Worm (Caenorhabditis elegans) whole organism, late embryonic: ENCODE data around the gene col-176.

Experiments
- C38D4.7 ChIP-seq: fragments of 200-800 bp; sonication (Bioruptor generic); optimal IDR thresholded peaks from 2 replicates; lab custom pipeline; 2018; ENCODE audit warnings: mild to moderate bottlenecking, missing genetic modification characterization, moderate library complexity, missing compliant biosample characterization
- F13H6.1 ChIP-seq: sonication (generic microtip); optimal IDR thresholded peaks from 2 replicates; lab custom pipeline; 2016; ENCODE audit warnings: missing genetic modification characterization, missing compliant biosample characterization
- K02D7.2 ChIP-seq: sonication (generic microtip); optimal IDR thresholded peaks from 2 replicates; lab custom pipeline; 2017; ENCODE audit warnings: mild to moderate bottlenecking, missing genetic modification characterization, missing compliant biosample characterization
- K09A11.1 ChIP-seq: sonication (generic microtip); optimal IDR thresholded peaks from 2 replicates; lab custom pipeline; 2017; ENCODE audit warnings: antibody characterized with exemption, mild to moderate bottlenecking, missing genetic modification characterization, missing compliant biosample characterization; ENCODE audit not compliant: insufficient read depth
- T23F11.4 ChIP-seq: fragments of 200-800 bp; sonication (Bioruptor generic); optimal IDR thresholded peaks from 2 replicates; lab custom pipeline; 2018; ENCODE audit warnings: mild to moderate bottlenecking, missing genetic modification characterization, missing compliant biosample characterization
- Y22D7AL.16 ChIP-seq: sonication (generic microtip); optimal IDR thresholded peaks from 2 replicates; lab custom pipeline; 2016; ENCODE audit warnings: missing genetic modification characterization, missing compliant biosample characterization
- ceh-14 ChIP-seq: sonication (generic microtip); optimal IDR thresholded peaks from 2 replicates; lab custom pipeline; 2016; ENCODE audit warnings: missing genotype, missing genetic modification characterization, missing compliant biosample characterization
- ceh-18 ChIP-seq: sonication (generic microtip); optimal IDR thresholded peaks from 2 replicates; lab custom pipeline; 2016; ENCODE audit warnings: missing genetic modification characterization, missing compliant biosample characterization
- ceh-24 ChIP-seq: sonication (generic microtip); optimal IDR thresholded peaks from 2 replicates; lab custom pipeline; 2016; ENCODE audit warnings: mild to moderate bottlenecking, missing genetic modification characterization, missing compliant biosample characterization
- ceh-31 ChIP-seq: sonication (generic microtip); optimal IDR thresholded peaks from 2 replicates; lab custom pipeline; 2016; ENCODE audit warnings: missing genetic modification characterization, missing compliant biosample characterization
- ceh-34 ChIP-seq: sonication (generic microtip); optimal IDR thresholded peaks from 2 replicates; lab custom pipeline; 2016; ENCODE audit warnings: mild to moderate bottlenecking, missing genetic modification characterization, missing compliant biosample characterization
- ceh-48 ChIP-seq: sonication (generic microtip); optimal IDR thresholded peaks from 2 replicates; lab custom pipeline; 2016; ENCODE audit warnings: missing genetic modification characterization, inconsistent platforms, missing compliant biosample characterization
- ceh-6 ChIP-seq: fragments of 200-800 bp; sonication (Bioruptor generic); optimal IDR thresholded peaks from 2 replicates; lab custom pipeline; 2018; ENCODE audit warnings: mild to moderate bottlenecking, missing genetic modification characterization, missing compliant biosample characterization
- ceh-9 ChIP-seq: sonication (generic microtip); optimal IDR thresholded peaks from 2 replicates; lab custom pipeline; 2016; ENCODE audit warnings: mild to moderate bottlenecking, missing genetic modification characterization, inconsistent platforms, missing compliant biosample characterization
- che-1 ChIP-seq: sonication (generic microtip); optimal IDR thresholded peaks from 2 replicates; lab custom pipeline; 2016; ENCODE audit warnings: mild to moderate bottlenecking, missing genetic modification characterization, missing compliant biosample characterization
- dve-1 ChIP-seq: sonication (generic microtip); optimal IDR thresholded peaks from 2 replicates; lab custom pipeline; 2017; ENCODE audit warnings: antibody characterized with exemption, mild to moderate bottlenecking, missing genetic modification characterization, missing compliant biosample characterization
- elt-2 ChIP-seq: sonication (generic microtip); optimal IDR thresholded peaks from 2 replicates; lab custom pipeline; 2016; ENCODE audit warnings: missing genetic modification reagents, missing genetic modification characterization, missing compliant biosample characterization
- elt-4 ChIP-seq: sonication (generic microtip); optimal IDR thresholded peaks from 2 replicates; lab custom pipeline; 2016; ENCODE audit warnings: missing genetic modification characterization, missing compliant biosample characterization
- eyg-1 ChIP-seq: sonication (generic microtip); optimal IDR thresholded peaks from 2 replicates; lab custom pipeline; 2016; ENCODE audit warnings: missing genotype, missing genetic modification characterization, missing compliant biosample characterization
- hlh-15 ChIP-seq: sonication (generic microtip); optimal IDR thresholded peaks from 2 replicates; lab custom pipeline; 2016; ENCODE audit warnings: missing genetic modification characterization, missing compliant biosample characterization
- hlh-6 ChIP-seq: sonication (generic microtip); optimal IDR thresholded peaks from 2 replicates; lab custom pipeline; 2016; ENCODE audit warnings: missing genotype, missing genetic modification characterization, missing compliant biosample characterization
- lin-11 ChIP-seq: fragments of 200-800 bp; sonication (Bioruptor generic); optimal IDR thresholded peaks from 2 replicates; lab custom pipeline; 2018; ENCODE audit warnings: mild to moderate bottlenecking, missing genetic modification characterization, missing compliant biosample characterization
- nhr-11 ChIP-seq: fragments of 150-350 bp; optimal IDR thresholded peaks from 2 replicates; lab custom pipeline; 2014; ENCODE audit warnings: missing biosample characterization, missing genetic modification characterization
- pax-1 ChIP-seq: fragments of 150-350 bp; optimal IDR thresholded peaks from 2 replicates; lab custom pipeline; 2014; ENCODE audit warnings: missing biosample characterization, missing genetic modification characterization
- pha-2 ChIP-seq: sonication (generic microtip); optimal IDR thresholded peaks from 2 replicates; lab custom pipeline; 2017; ENCODE audit warnings: mild to moderate bottlenecking, missing genetic modification characterization, missing compliant biosample characterization
- pha-4 ChIP-seq: fragments of 150-350 bp; optimal IDR thresholded peaks from 2 replicates; lab custom pipeline; 2018; ENCODE audit warnings: missing biosample characterization, missing genetic modification reagents, missing genetic modification characterization
- pqm-1 ChIP-seq: sonication (generic microtip); optimal IDR thresholded peaks from 2 replicates; lab custom pipeline; 2016; ENCODE audit warnings: missing genetic modification characterization, missing compliant biosample characterization
- rnt-1 ChIP-seq: sonication (generic microtip); optimal IDR thresholded peaks from 2 replicates; lab custom pipeline; 2016; ENCODE audit warnings: missing genetic modification characterization, missing compliant biosample characterization
- sox-2 ChIP-seq: fragments of 200-800 bp; sonication (Bioruptor generic); IDR thresholded peaks from 2 replicates; pipeline ENCODE4 v1.3.6; 2022; ENCODE audit warnings: missing genetic modification reagents, missing genetic modification characterization, missing compliant biosample characterization
- sox-4 ChIP-seq: sonication (generic microtip); optimal IDR thresholded peaks from 2 replicates; lab custom pipeline; 2017; ENCODE audit warnings: mild to moderate bottlenecking, missing genetic modification characterization, inconsistent platforms, missing compliant biosample characterization
- syd-9 ChIP-seq: sonication (generic microtip); optimal IDR thresholded peaks from 2 replicates; lab custom pipeline; 2016; ENCODE audit warnings: mild to moderate bottlenecking, missing genetic modification characterization, moderate library complexity, missing compliant biosample characterization
- tbx-7 ChIP-seq: sonication (generic microtip); optimal IDR thresholded peaks from 2 replicates; lab custom pipeline; 2016; ENCODE audit warnings: missing genotype, missing genetic modification characterization, missing compliant biosample characterization
- ttx-3 ChIP-seq: sonication (generic microtip); optimal IDR thresholded peaks from 2 replicates; lab custom pipeline; 2016; ENCODE audit warnings: missing genetic modification reagents, missing genetic modification characterization, missing compliant biosample characterization
- unc-3 ChIP-seq, 2 experiments: fragments of 200-800 bp in 1 of 2; sonication (Bioruptor generic) in 1 of 2; sonication (generic microtip) in 1 of 2; conservative IDR thresholded peaks in 1 of 2; optimal IDR thresholded peaks in 1 of 2; 2 replicates each; pipeline versions ENCODE4 v1.3.6 to Lab custom; 2016 to 2022; ENCODE audit warnings: missing compliant biosample characterization in 2 of 2, missing genetic modification characterization in 2 of 2, missing genetic modification reagents in 1 of 2
- unc-55 ChIP-seq: sonication (generic microtip); optimal IDR thresholded peaks from 2 replicates; lab custom pipeline; 2017; ENCODE audit warnings: missing biosample characterization, missing genetic modification reagents, missing genetic modification characterization
- zip-5 ChIP-seq: sonication (generic microtip); optimal IDR thresholded peaks from 2 replicates; lab custom pipeline; 2016; ENCODE audit warnings: missing genetic modification characterization, missing compliant biosample characterization
- ztf-16 ChIP-seq: sonication (generic microtip); optimal IDR thresholded peaks from 2 replicates; lab custom pipeline; 2017; ENCODE audit warnings: missing genetic modification characterization, missing compliant biosample characterization

col-176 gene

ce11 chrX:10060475-10061011 lies 16.9 kb upstream of the col-176 start, which contains the start of gene ZC373.3:
Gene ZC373.3, plus strand, starts transcription at chrX:10060525.
- no peak for TF ChIP-seq sox-2 (GFP tag; lab: Robert Waterston, UW)
- TF ChIP-seq elt-4 (tag; lab: Kevin White, UChicago) = no peak
- TF ChIP-seq dve-1 = no peak
- TF ChIP-seq ceh-6 (GFP tag; lab: Kevin White, UChicago) = no peak
- TF ChIP-seq pha-2 (tag; lab: Kevin White, UChicago) = no peak
- TF ChIP-seq pha-4 = no peak
- TF ChIP-seq hlh-6 = no peak
- no peak for TF ChIP-seq unc-3 (GFP tag; conservative IDR thresholded peaks at IDR 0.05; lab: Robert Waterston, UW)
- TF ChIP-seq unc-3 (tag; optimal IDR thresholded peaks at IDR 0.05; lab: Kevin White, UChicago) = no peak
- TF ChIP-seq tbx-7 (tag; lab: Kevin White, UChicago) = no peak
- no peak for TF ChIP-seq pqm-1 (tag; lab: Kevin White, UChicago)
- TF ChIP-seq ceh-14 = no peak
- TF ChIP-seq F13H6.1 (tag; lab: Kevin White, UChicago) = no peak
- TF ChIP-seq nhr-11 = no peak

ce11 chrX:10068468-10068867 lies 8.9 kb upstream of the col-176 start:
- TF ChIP-seq C38D4.7 (GFP tag; lab: Kevin White, UChicago) (no peak), ceh-18 (tag; lab: Kevin White, UChicago) (peak; percentile 51)

DNA sequence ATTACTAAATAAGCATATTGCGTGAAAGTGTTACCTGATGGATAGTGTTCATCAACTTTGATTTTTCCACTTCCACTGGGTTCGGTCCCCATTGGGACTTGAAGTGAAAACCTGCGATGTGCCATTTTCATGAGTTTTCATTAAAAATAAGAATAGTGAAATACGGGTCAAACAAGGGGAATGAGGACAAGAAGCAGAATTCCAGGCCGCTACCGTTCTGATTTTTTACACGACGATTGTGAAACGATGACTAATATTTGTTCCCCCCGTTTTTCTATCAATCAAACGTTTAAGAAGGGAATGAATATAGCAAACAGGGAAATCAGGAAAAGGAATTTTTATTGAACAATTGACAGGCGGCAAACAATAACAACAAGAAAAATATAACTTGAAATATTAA lies 7.7 kb upstream of the col-176 start, which contains the start of gene mlck-1:
Gene mlck-1, minus strand, starts transcription at position 101 of the 400 bp plus-strand sequence.
- TF ChIP-seq syd-9 (tag; lab: Kevin White, UChicago) (no peak), unc-55 (GFP tag; lab: Kevin White, UChicago) (no peak), ceh-34 (tag; lab: Kevin White, UChicago) (no peak), che-1 (tag; lab: Kevin White, UChicago) (no peak), Y22D7AL.16 (no peak)

ce11 chrX:10074233-10074632 lies 3.2 kb upstream of the col-176 start, which contains the start of gene ZC373.5:
Gene ZC373.5, minus strand, starts transcription at chrX:10074391.
- peak; percentile 36 for TF ChIP-seq elt-2
- no peak for TF ChIP-seq zip-5

- TF ChIP-seq ceh-9 (tag; lab: Kevin White, UChicago) (no peak), ztf-16 (tag; lab: Kevin White, UChicago) (no peak), K09A11.1 (tag; lab: Kevin White, UChicago) (no peak), sox-4 (tag; lab: Kevin White, UChicago) (no peak), lin-11 (no peak), T23F11.4 (GFP tag; lab: Kevin White, UChicago) (no peak), pax-1 (no peak), ttx-3 (tag; lab: Kevin White, UChicago) (no peak), rnt-1 (tag; lab: Kevin White, UChicago) (no peak), hlh-6 (no peak), eyg-1 (tag; lab: Kevin White, UChicago) (no peak), unc-3 (GFP tag; conservative IDR thresholded peaks at IDR 0.05; lab: Robert Waterston, UW) (no peak), unc-3 (tag; optimal IDR thresholded peaks at IDR 0.05; lab: Kevin White, UChicago) (no peak), ceh-24 (no peak), ceh-31 (tag; lab: Kevin White, UChicago) (no peak), ceh-48 (tag; lab: Kevin White, UChicago) (no peak), K02D7.2 (tag; lab: Kevin White, UChicago) (no peak), hlh-15 (tag; lab: Kevin White, UChicago) (no peak)
These were observed 2.4 kb upstream of the col-176 start, which contains the start of gene dao-4 for ce11 chrX:10074988-10075387. Gene dao-4, plus strand, starts transcription at chrX:10075288.
